Fruit fly (Drosophila melanogaster) whole organism, embryonic: Measurements from ENCODE around the gene CG31467.

ENCODE experiments used
- CG1647 ChIP-seq: fragments of 200-800 bp; sonication (Bioruptor generic); optimal IDR thresholded peaks from 3 replicates; lab custom pipeline; 2016; ENCODE audit warnings: missing biosample characterization, missing genetic modification characterization
- CG4360 ChIP-seq: fragments of 200-800 bp; sonication (Bioruptor generic); IDR thresholded peaks from 2 replicates; pipeline ENCODE4 v1.3.6; 2022; ENCODE audit warnings: missing biosample characterization, missing genetic modification characterization
- CG5953 ChIP-seq: fragments of 200-800 bp; sonication (Bioruptor generic); IDR thresholded peaks from 2 replicates; pipeline ENCODE4 v1.3.6; 2022; ENCODE audit warnings: missing biosample characterization, missing genetic modification characterization
- CG7963 ChIP-seq: fragments of 200-800 bp; sonication (Bioruptor generic); IDR thresholded peaks from 3 replicates; pipeline ENCODE4 v1.3.6; 2022; ENCODE audit warnings: missing biosample characterization, missing genetic modification characterization; ENCODE audit not compliant: partially characterized antibody
- E2f2 ChIP-seq: fragments of 200-800 bp; sonication (Bioruptor generic); IDR thresholded peaks from 2 replicates; pipeline ENCODE4 v1.3.6; 2022; ENCODE audit warnings: missing biosample characterization, missing genetic modification characterization
- chinmo ChIP-seq: fragments of 200-800 bp; sonication (Bioruptor generic); IDR thresholded peaks from 4 replicates; pipeline ENCODE4 v1.3.6; 2022; ENCODE audit warnings: missing biosample characterization, missing genetic modification characterization; ENCODE audit not compliant: partially characterized antibody
- dmrt99B ChIP-seq: fragments of 200-800 bp; sonication (Bioruptor generic); optimal IDR thresholded peaks from 2 replicates; lab custom pipeline; 2018; ENCODE audit warnings: missing biosample characterization, mild to moderate bottlenecking, missing genetic modification characterization, moderate library complexity
- esg ChIP-seq: fragments of 200-800 bp; sonication (Bioruptor generic); conservative IDR thresholded peaks from 2 replicates; pipeline ENCODE4 v1.3.6; 2022; ENCODE audit warnings: missing biosample characterization, missing genetic modification characterization
- fd64A ChIP-seq: fragments of 200-800 bp; sonication (Bioruptor generic); optimal IDR thresholded peaks from 3 replicates; lab custom pipeline; 2018; ENCODE audit warnings: missing biosample characterization, mild to moderate bottlenecking, missing genetic modification characterization
- nom ChIP-seq: fragments of 200-800 bp; sonication (Bioruptor generic); optimal IDR thresholded peaks from 2 replicates; lab custom pipeline; 2017; ENCODE audit warnings: missing biosample characterization, missing genetic modification characterization, mild to moderate bottlenecking, moderate library complexity, missing genetic modification reagents
- tna ChIP-seq: fragments of 200-800 bp; sonication (Bioruptor generic); IDR thresholded peaks from 2 replicates; pipeline ENCODE4 v1.3.6; 2022; ENCODE audit warnings: missing biosample characterization, missing genetic modification characterization; ENCODE audit not compliant: partially characterized antibody

dm6 chr3R:10675101-10675500, 31.6 kb downstream of the CG31467 start:
- TF ChIP-seq CG7963 (GFP tag; lab: Robert Waterston, UW) (peak; percentile 41; the same call in 1 of the 3 replicates), CG5953 (GFP tag; lab: Robert Waterston, UW) (no peak), esg (GFP tag; lab: Robert Waterston, UW) (no peak), E2f2 (GFP tag; lab: Robert Waterston, UW) (peak; percentile 80), nom (no peak), CG1647 (peak; percentile 44), chinmo (GFP tag; lab: Robert Waterston, UW) (peak; percentile 39; the same call in 1 of the 4 replicates), CG4360 (GFP tag; lab: Robert Waterston, UW) (no peak), fd64A (GFP tag; lab: Kevin White, UChicago) (no peak), dmrt99B (tag; lab: Kevin White, UChicago) (no peak), tna (GFP tag; lab: Robert Waterston, UW) (no peak)
